Fruit fly (Drosophila melanogaster): ENCODE measurements around the gene Ac76E.

Gene Ac76E

DNA sequence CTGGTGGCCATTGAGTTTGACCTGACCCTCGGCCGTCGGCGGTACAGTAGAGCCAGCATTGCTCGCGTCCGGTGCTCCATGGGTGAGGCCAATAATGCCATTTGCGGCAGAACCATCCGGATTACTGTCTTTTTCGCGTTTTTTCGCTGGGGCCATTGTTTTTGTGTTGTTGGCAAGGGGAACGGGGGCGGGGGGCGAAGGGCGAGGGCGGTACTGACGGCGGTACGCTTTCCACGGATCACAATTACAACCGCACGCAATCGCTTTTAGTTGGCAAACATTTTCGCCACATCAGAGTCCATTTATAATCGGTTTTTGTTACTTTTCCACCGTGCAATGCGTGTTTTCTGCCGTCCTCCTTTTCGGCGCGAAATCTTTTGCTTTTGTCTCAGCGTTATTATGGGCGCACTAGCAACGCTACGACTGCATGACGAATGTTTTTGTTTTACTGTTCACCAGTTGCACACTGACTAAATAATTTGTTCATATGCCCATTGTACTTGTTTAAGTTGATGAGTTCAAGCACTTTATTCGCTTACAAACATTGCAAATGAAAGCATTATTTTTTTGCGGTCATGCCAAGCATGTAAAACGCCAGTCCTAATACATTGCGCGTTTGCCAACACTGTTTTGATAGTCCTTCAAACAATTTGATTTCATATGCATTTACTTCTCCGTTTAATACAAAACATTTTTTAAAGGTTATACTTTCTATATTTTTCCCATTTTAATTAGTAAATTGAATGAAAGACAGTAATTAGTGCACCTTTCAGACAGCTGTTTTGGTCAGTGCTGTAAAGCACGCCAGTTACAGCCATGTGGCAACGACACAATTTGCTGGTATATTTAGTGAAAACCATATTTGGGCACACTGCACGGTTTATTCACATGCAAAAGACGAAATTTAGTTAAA lies 16.0 kb upstream of the Ac76E start, which contains the start of gene Pfdn6 (continued):
- TF ChIP-seq Hr39 (GFP tag; optimal IDR thresholded peaks at IDR 0.05) = peak; percentile 83
- 0 out of 3 replicates have a peak, but pooled peaks have one; percentile 17 for TF ChIP-seq CG8119 (GFP tag; IDR thresholded peaks at IDR 0.05)
- TF ChIP-seq CG3919 (GFP tag; optimal IDR thresholded peaks at IDR 0.05) = no peak

DNA sequence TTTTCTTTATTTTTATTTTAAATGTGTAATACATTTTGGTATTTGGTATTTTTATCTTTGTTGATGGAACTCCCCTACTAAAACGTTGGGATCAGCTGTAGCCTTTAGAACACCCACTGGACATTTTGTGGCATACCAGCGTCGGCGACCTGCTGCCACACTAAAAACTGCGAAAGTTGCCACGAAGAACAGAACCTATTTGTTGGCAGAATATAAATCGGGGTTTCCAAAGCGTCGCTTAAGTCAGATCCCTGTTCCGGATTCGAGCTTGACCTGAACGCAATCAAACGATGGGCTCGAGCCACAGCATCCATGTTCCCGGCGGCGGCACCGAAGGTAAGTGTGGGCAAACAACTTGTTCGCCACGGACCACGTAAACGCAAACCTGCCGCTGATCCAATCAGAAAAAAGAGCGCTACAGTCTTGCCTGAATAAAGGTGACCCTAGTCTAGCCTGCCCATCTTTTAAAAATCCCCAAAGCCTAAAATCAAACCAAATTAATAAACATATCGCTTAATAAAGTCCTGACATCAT lies 14.2 kb upstream of the Ac76E start, which contains the start of gene Grasp65:
Gene Grasp65 (plus strand): TSS at position 173 of the 534 bp plus-strand sequence.
- peak; percentile 28; the same call in 1 of the 2 replicates for TF ChIP-seq CG15336 (GFP tag; IDR thresholded peaks at IDR 0.05)
- peak; percentile 38 for TF ChIP-seq dsx (GFP tag; optimal IDR thresholded peaks at IDR 0.05; ENCODE audit: poor library complexity, severe bottlenecking)
- peak; percentile 59 for TF ChIP-seq Eip78C (GFP tag)
- TF ChIP-seq CG32006 (GFP tag; optimal IDR thresholded peaks at IDR 0.05) = no peak
- TF ChIP-seq CG10669 (GFP tag; optimal IDR thresholded peaks at IDR 0.05) = no peak
- no peak for TF ChIP-seq Lpt (GFP tag; optimal IDR thresholded peaks at IDR 0.05)
- peak; percentile 52 for TF ChIP-seq CG6854 (GFP tag; optimal IDR thresholded peaks at IDR 0.05)

DNA sequence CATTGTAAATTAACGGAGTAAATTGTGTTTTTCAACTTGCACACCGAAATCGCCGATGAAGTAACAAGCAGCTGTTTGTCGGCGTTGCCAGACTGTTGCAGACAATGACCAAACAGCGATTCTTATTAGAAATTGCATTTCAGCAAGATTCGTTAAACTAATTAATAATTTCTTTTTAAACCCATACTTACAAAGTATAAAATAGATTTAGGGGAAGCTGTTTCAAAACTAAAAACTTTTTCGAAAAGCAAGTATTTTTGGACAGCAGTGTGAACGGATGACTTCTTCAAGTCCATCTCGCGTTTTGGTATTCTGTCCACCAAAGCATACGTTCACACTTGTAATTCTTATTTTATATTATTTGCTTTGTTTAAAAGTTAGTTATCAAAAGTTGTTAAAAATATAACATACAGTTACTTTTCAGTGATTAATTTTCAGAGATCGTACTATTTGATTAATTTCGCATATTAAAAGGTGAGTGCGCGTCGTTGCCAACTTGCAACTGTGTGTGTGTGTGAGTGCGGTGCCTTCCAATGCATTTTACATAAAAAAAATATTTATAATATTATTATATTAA lies 10.6 kb upstream of the Ac76E start, which contains the start of the genes CG8004 and RhoGDI:
Gene CG8004 (minus strand): TSS at position 74 of the 577 bp plus-strand sequence.
Gene RhoGDI (plus strand): TSS at position 309 of the 577 bp plus-strand sequence.
- TF ChIP-seq CG8632 (GFP tag; optimal IDR thresholded peaks at IDR 0.05) (no peak), Eip93F (GFP tag; optimal IDR thresholded peaks at IDR 0.05) (peak; percentile 31), CG6163 (GFP tag; IDR thresholded peaks at IDR 0.05) (no peak), CG11294 (GFP tag; IDR thresholded peaks at IDR 0.05) (no peak), CG11762 (GFP tag; optimal IDR thresholded peaks at IDR 0.05; ENCODE audit: insufficient read depth) (no peak), fkh (GFP tag; optimal IDR thresholded peaks at IDR 0.05) (no peak), acj6 (GFP tag; optimal IDR thresholded peaks at IDR 0.05) (peak; percentile 52), CG31627 (GFP tag; optimal IDR thresholded peaks at IDR 0.05) (peak; percentile 77), CG15336 (GFP tag; IDR thresholded peaks at IDR 0.05) (peak; percentile 53), Sox15 (GFP tag; optimal IDR thresholded peaks at IDR 0.05) (peak; percentile 1), Sox14 (GFP tag; optimal IDR thresholded peaks at IDR 0.05) (peak; percentile 89), CG1621 (tag; optimal IDR thresholded peaks at IDR 0.05) (peak; percentile 7), esn (GFP tag; optimal IDR thresholded peaks at IDR 0.05) (peak; percentile 64), CG7368 (GFP tag; optimal IDR thresholded peaks at IDR 0.05) (no peak), OdsH (GFP tag; optimal IDR thresholded peaks at IDR 0.05) (peak; percentile 63), Sox102F (GFP tag; optimal IDR thresholded peaks at IDR 0.05) (peak; percentile 11), CG6792 (GFP tag; optimal IDR thresholded peaks at IDR 0.05) (peak; percentile 52), Eip75B (GFP tag; optimal IDR thresholded peaks at IDR 0.05) (peak; percentile 61), salr (GFP tag; optimal IDR thresholded peaks at IDR 0.05) (no peak), vri (GFP tag; optimal IDR thresholded peaks at IDR 0.05) (peak; percentile 96), CG8319 (GFP tag; optimal IDR thresholded peaks at IDR 0.05) (no peak), CG32006 (GFP tag; optimal IDR thresholded peaks at IDR 0.05) (peak; percentile 40), eg (GFP tag; IDR thresholded peaks at IDR 0.05) (peak; percentile 47; the same call in 2 of the 3 replicates), CG11902 (GFP tag; optimal IDR thresholded peaks at IDR 0.05) (no peak), lz (GFP tag; optimal IDR thresholded peaks at IDR 0.05) (peak; percentile 67), CG3919 (GFP tag; optimal IDR thresholded peaks at IDR 0.05) (peak; percentile 59), CG3032 (tag; optimal IDR thresholded peaks at IDR 0.05) (peak; percentile 60), Ets21C (GFP tag; optimal IDR thresholded peaks at IDR 0.05) (peak; percentile 60), dac (GFP tag; optimal IDR thresholded peaks at IDR 0.05) (no peak), CG8119 (GFP tag; IDR thresholded peaks at IDR 0.05) (no peak), fd85E (GFP tag; optimal IDR thresholded peaks at IDR 0.05) (no peak), topi (GFP tag; optimal IDR thresholded peaks at IDR 0.05) (peak; percentile 46), Gug (GFP tag; IDR thresholded peaks at IDR 0.05) (no peak), Met (GFP tag; optimal IDR thresholded peaks at IDR 0.05) (peak; percentile 61), CG10669 (GFP tag; optimal IDR thresholded peaks at IDR 0.05) (peak; percentile 7), CG9139 (GFP tag; optimal IDR thresholded peaks at IDR 0.05) (no peak), spab (GFP tag; optimal IDR thresholded peaks at IDR 0.05) (no peak), Lpt (GFP tag; optimal IDR thresholded peaks at IDR 0.05) (no peak), Blimp-1 (GFP tag; optimal IDR thresholded peaks at IDR 0.05) (no peak)

Measured in whole organism, prepupa.